Fruit fly (Drosophila melanogaster) whole organism, wandering third instar larva: Measurements from ENCODE around the gene alpha-Man-IIa.

ENCODE experiments used
- Abd-B ChIP-seq: fragments of >200 bp; optimal IDR thresholded peaks from 2 replicates; lab custom pipeline; 2017; ENCODE audit warnings: missing biosample characterization, missing genetic modification characterization
- CG32264 ChIP-seq: fragments of 200-800 bp; sonication (Bioruptor generic); optimal IDR thresholded peaks from 2 replicates; lab custom pipeline; 2016; ENCODE audit warnings: missing biosample characterization, missing genetic modification characterization
- Myc ChIP-seq: fragments of >200 bp; optimal IDR thresholded peaks from 2 replicates; lab custom pipeline; 2017
- N ChIP-seq: fragments of >200 bp; optimal IDR thresholded peaks from 2 replicates; lab custom pipeline; 2018; ENCODE audit warnings: missing biosample characterization, missing external identifiers, missing genetic modification characterization
- OdsH ChIP-seq: fragments of 200-800 bp; sonication (Bioruptor generic); optimal IDR thresholded peaks from 2 replicates; lab custom pipeline; 2016; ENCODE audit warnings: missing biosample characterization, mild to moderate bottlenecking, missing genetic modification characterization
- ey ChIP-seq: fragments of 200-800 bp; sonication (Bioruptor generic); optimal IDR thresholded peaks from 2 replicates; lab custom pipeline; 2016; ENCODE audit warnings: missing biosample characterization, missing genetic modification characterization
- h ChIP-seq: fragments of 200-800 bp; sonication (Bioruptor generic); optimal IDR thresholded peaks from 3 replicates; lab custom pipeline; 2016; ENCODE audit warnings: missing biosample characterization, mild to moderate bottlenecking, missing genetic modification characterization
- jim ChIP-seq: fragments of 175-275, 200-325 bp; sonication (Bioruptor generic); optimal IDR thresholded peaks from 2 replicates; lab custom pipeline; 2016; ENCODE audit warnings: missing biosample characterization, mild to moderate bottlenecking, missing genetic modification characterization
- psq ChIP-seq: fragments of 200-800 bp; sonication (Bioruptor generic); optimal IDR thresholded peaks from 3 replicates; lab custom pipeline; 2017; ENCODE audit warnings: missing biosample characterization, mild to moderate bottlenecking, missing genetic modification characterization, moderate library complexity
- sage ChIP-seq: fragments of 200-800 bp; sonication (Bioruptor generic); optimal IDR thresholded peaks from 2 replicates; lab custom pipeline; 2016; ENCODE audit warnings: missing biosample characterization, mild to moderate bottlenecking, missing genetic modification characterization
- tai ChIP-seq: sonication (Bioruptor generic); optimal IDR thresholded peaks from 2 replicates; lab custom pipeline; 2016; ENCODE audit warnings: missing biosample characterization, missing genetic modification characterization

DNA sequence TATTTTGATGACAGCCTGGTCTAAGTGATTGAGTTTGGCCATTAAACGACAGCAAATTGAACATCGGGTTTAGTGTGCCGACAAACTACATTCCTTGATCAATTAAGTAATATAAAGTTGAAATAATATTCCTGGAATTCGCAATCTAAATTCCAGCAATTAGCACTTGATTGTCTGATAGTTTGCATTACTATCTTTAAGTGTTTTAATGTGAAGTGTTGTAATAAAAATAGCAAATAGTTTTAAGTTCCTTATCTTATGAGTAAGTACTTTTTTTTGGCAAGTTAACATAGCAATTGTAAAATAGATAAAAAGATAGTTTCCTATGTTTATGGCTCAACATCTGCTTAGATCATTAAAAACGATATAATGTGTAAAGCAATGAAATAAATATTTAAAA, 24.0 kb upstream of the alpha-Man-IIa start:
- no peak for TF ChIP-seq sage (GFP tag; lab: Kevin White, UChicago)
- TF ChIP-seq OdsH (GFP tag; lab: Kevin White, UChicago): no peak
- TF ChIP-seq ey (GFP tag; lab: Kevin White, UChicago): no peak
- TF ChIP-seq psq: no peak
- TF ChIP-seq Myc (lab: Kevin White, UChicago): no peak
- TF ChIP-seq N (GFP tag; lab: Kevin White, UChicago): no peak
- no peak for TF ChIP-seq CG32264 (GFP tag; lab: Kevin White, UChicago)
- TF ChIP-seq h (GFP tag; lab: Kevin White, UChicago): no peak
- no peak for TF ChIP-seq tai (GFP tag; lab: Kevin White, UChicago)
- TF ChIP-seq Abd-B (GFP tag; lab: Kevin White, UChicago): no peak
- TF ChIP-seq jim (GFP tag; lab: Kevin White, UChicago): no peak
